Worm (Caenorhabditis elegans): ENCODE results near the gene asns-1.
"Not testable (repeated sequence)": the region's sequence is repeated elsewhere in the genome, so short reads cannot be mapped to it uniquely, and the experiment has no call there.

The asns-1 gene

ce11 chrV:8545531-8546224 lies at the start of gene asns-1, which contains the start of gene slc-17.8:
TSS of gene asns-1 (plus strand) at chrV:8546174.
TSS of gene slc-17.8 (minus strand) at chrV:8545581.
- TF ChIP-seq unc-62 (GFP tag; optimal IDR thresholded peaks at IDR 0.05): no peak

- TF ChIP-seq unc-62 (GFP tag; optimal IDR thresholded peaks at IDR 0.05): no peak
These were observed 46.6 kb upstream of the asns-1 start for ce11 chrV:8499407-8499806.

- no peak for TF ChIP-seq unc-62 (GFP tag; optimal IDR thresholded peaks at IDR 0.05)
These were observed 45.6 kb upstream of the asns-1 start for ce11 chrV:8500348-8500747.

- no peak for TF ChIP-seq unc-62 (GFP tag; optimal IDR thresholded peaks at IDR 0.05)
These were observed 38.6 kb upstream of the asns-1 start, which contains the start of gene ZK994.6 for ce11 chrV:8507324-8507723. TSS of gene ZK994.6 (minus strand) at chrV:8507424.

- no peak for TF ChIP-seq unc-62 (GFP tag; optimal IDR thresholded peaks at IDR 0.05)
These were observed 32.6 kb upstream of the asns-1 start, which contains the start of gene F45F2.9 for ce11 chrV:8513361-8513760. TSS of gene F45F2.9 (minus strand) at chrV:8513461.

ce11 chrV:8516426-8516825 lies 29.5 kb upstream of the asns-1 start:
- TF ChIP-seq unc-62 (GFP tag; optimal IDR thresholded peaks at IDR 0.05): no peak

ce11 chrV:8517711-8518110 lies 28.3 kb upstream of the asns-1 start:
- TF ChIP-seq unc-62 (GFP tag; optimal IDR thresholded peaks at IDR 0.05): no peak

ce11 chrV:8518283-8518682 lies 27.7 kb upstream of the asns-1 start:
- no peak for TF ChIP-seq unc-62 (GFP tag; optimal IDR thresholded peaks at IDR 0.05)

ce11 chrV:8518822-8519392 lies 27.1 kb upstream of the asns-1 start, which contains the start of gene F45F2.10:
TSS of gene F45F2.10 (minus strand) at chrV:8518872.
- TF ChIP-seq unc-62 (GFP tag; optimal IDR thresholded peaks at IDR 0.05): no peak

- no peak for TF ChIP-seq unc-62 (GFP tag; optimal IDR thresholded peaks at IDR 0.05)
These were observed 25.0 kb upstream of the asns-1 start, which contains the start of the genes F45F2.11 and otpl-7 for ce11 chrV:8520846-8521553. TSS of gene F45F2.11 (minus strand) at chrV:8520896. TSS of gene otpl-7 (plus strand) at chrV:8521503.

- no peak for TF ChIP-seq unc-62 (GFP tag; optimal IDR thresholded peaks at IDR 0.05)
These were observed 20.2 kb upstream of the asns-1 start, which contains the start of gene otpl-6 for ce11 chrV:8525774-8526173. TSS of gene otpl-6 (plus strand) at chrV:8526074.

- TF ChIP-seq unc-62 (GFP tag; optimal IDR thresholded peaks at IDR 0.05): no peak
These were observed 16.8 kb upstream of the asns-1 start, which contains the start of gene otpl-5 for ce11 chrV:8529219-8529618. TSS of gene otpl-5 (plus strand) at chrV:8529519.

ce11 chrV:8533067-8533466 lies 12.9 kb upstream of the asns-1 start, which contains the start of the genes his-8 and his-7:
TSS of gene his-8 (minus strand) at chrV:8533086.
TSS of gene his-7 (plus strand) at chrV:8533379.
- TF ChIP-seq unc-62 (GFP tag; optimal IDR thresholded peaks at IDR 0.05): not testable (repeated sequence)

ce11 chrV:8533916-8534315 lies 12.1 kb upstream of the asns-1 start:
- TF ChIP-seq unc-62 (GFP tag; optimal IDR thresholded peaks at IDR 0.05): no peak

ce11 chrV:8534534-8535283 lies 11.3 kb upstream of the asns-1 start, which contains the start of the genes his-6 and his-5:
TSS of gene his-6 (minus strand) at chrV:8534977.
TSS of gene his-5 (plus strand) at chrV:8535214.
- TF ChIP-seq unc-62 (GFP tag; optimal IDR thresholded peaks at IDR 0.05): not testable (repeated sequence)

Measured in whole organism, dauer.